Fruit fly (Drosophila melanogaster) whole organism, embryonic: ENCODE results near the gene CG11085.

Experiments
- Atf3 ChIP-seq: fragments of 200-800 bp; sonication (Bioruptor generic); optimal IDR thresholded peaks from 3 replicates; lab custom pipeline; 2016; ENCODE audit warnings: missing biosample characterization, missing genetic modification characterization
- BtbVII ChIP-seq: fragments of 200-800 bp; sonication (Bioruptor generic); optimal IDR thresholded peaks from 3 replicates; lab custom pipeline; 2017; ENCODE audit warnings: missing biosample characterization, mild to moderate bottlenecking, missing genetic modification characterization
- Bteb2 ChIP-seq: fragments of 200-800 bp; sonication (Bioruptor generic); optimal IDR thresholded peaks from 2 replicates; lab custom pipeline; 2016; ENCODE audit warnings: missing biosample characterization, missing genetic modification characterization
- CG1024 ChIP-seq: fragments of 200-800 bp; sonication (Bioruptor generic); IDR thresholded peaks from 2 replicates; pipeline ENCODE4 v1.3.6; 2022; ENCODE audit warnings: missing biosample characterization, missing genetic modification characterization
- CG11560 ChIP-seq: fragments of 200-800 bp; sonication (Bioruptor generic); IDR thresholded peaks from 3 replicates; pipeline ENCODE4 v1.3.6; 2022; ENCODE audit warnings: missing biosample characterization, missing genetic modification characterization
- CG1233 ChIP-seq: fragments of 200-800 bp; sonication (Bioruptor generic); optimal IDR thresholded peaks from 4 replicates; lab custom pipeline; 2018; ENCODE audit warnings: missing biosample characterization, mild to moderate bottlenecking, missing genetic modification characterization
- CG12659 ChIP-seq: fragments of 200-800 bp; sonication (Bioruptor generic); optimal IDR thresholded peaks from 3 replicates; lab custom pipeline; 2017; ENCODE audit warnings: mild to moderate bottlenecking, missing biosample characterization, missing genetic modification reagents, missing genetic modification characterization
- CG13123 ChIP-seq: fragments of 200-800 bp; sonication (Bioruptor generic); optimal IDR thresholded peaks from 2 replicates; lab custom pipeline; 2016; ENCODE audit warnings: missing biosample characterization, missing genetic modification characterization
- CG13624 ChIP-seq: fragments of 200-800 bp; sonication (Bioruptor generic); optimal IDR thresholded peaks from 2 replicates; lab custom pipeline; 2016; ENCODE audit warnings: missing biosample characterization, missing genetic modification characterization
- CG14014 ChIP-seq: fragments of 200-800 bp; sonication (Bioruptor generic); IDR thresholded peaks from 2 replicates; pipeline ENCODE4 v1.3.6; 2022; ENCODE audit warnings: missing biosample characterization, missing genetic modification characterization
- CG15269 ChIP-seq: fragments of 200-800 bp; sonication (Bioruptor generic); optimal IDR thresholded peaks from 2 replicates; lab custom pipeline; 2018; ENCODE audit warnings: missing biosample characterization, mild to moderate bottlenecking, missing genetic modification characterization, moderate library complexity
- CG1602 ChIP-seq: fragments of 200-800 bp; sonication (Bioruptor generic); optimal IDR thresholded peaks from 3 replicates; lab custom pipeline; 2016; ENCODE audit warnings: missing biosample characterization, missing genetic modification characterization
- CG18619 ChIP-seq: fragments of 200-800 bp; sonication (Bioruptor generic); optimal IDR thresholded peaks from 3 replicates; lab custom pipeline; 2017; ENCODE audit warnings: missing biosample characterization, mild to moderate bottlenecking, missing genetic modification characterization
- CG18764 ChIP-seq: fragments of 200-800 bp; sonication (Bioruptor generic); optimal IDR thresholded peaks from 3 replicates; lab custom pipeline; 2016; ENCODE audit warnings: missing biosample characterization, missing genetic modification characterization
- CG2712 ChIP-seq: fragments of 200-800 bp; optimal IDR thresholded peaks from 3 replicates; lab custom pipeline; 2019; ENCODE audit warnings: missing biosample characterization, mild to moderate bottlenecking, missing genetic modification characterization, moderate library complexity
- CG30403 ChIP-seq: fragments of 200-800 bp; sonication (Bioruptor generic); optimal IDR thresholded peaks from 3 replicates; lab custom pipeline; 2016; ENCODE audit warnings: missing biosample characterization, missing genetic modification characterization
- CG3281 ChIP-seq: fragments of 200-800 bp; sonication (Bioruptor generic); optimal IDR thresholded peaks from 3 replicates; lab custom pipeline; 2017; ENCODE audit warnings: missing biosample characterization, mild to moderate bottlenecking, missing genetic modification characterization
- CG4820 ChIP-seq: fragments of 200-800 bp; sonication (Bioruptor generic); optimal IDR thresholded peaks from 3 replicates; lab custom pipeline; 2016; ENCODE audit warnings: missing biosample characterization, missing genetic modification characterization
- CG6791 ChIP-seq: fragments of 200-800 bp; sonication (Bioruptor generic); IDR thresholded peaks from 3 replicates; pipeline ENCODE4 v1.3.6; 2022; ENCODE audit warnings: missing biosample characterization, missing genetic modification characterization; ENCODE audit not compliant: partially characterized antibody
- CG8388 ChIP-seq: fragments of 200-800 bp; sonication (Bioruptor generic); optimal IDR thresholded peaks from 2 replicates; lab custom pipeline; 2019; ENCODE audit warnings: missing biosample characterization, mild to moderate bottlenecking, missing genetic modification characterization, moderate library complexity
- CG9437 ChIP-seq: fragments of 200-800 bp; sonication (Bioruptor generic); optimal IDR thresholded peaks from 2 replicates; lab custom pipeline; 2018; ENCODE audit warnings: missing biosample characterization, mild to moderate bottlenecking, missing genetic modification characterization
- Fer1 ChIP-seq: fragments of 200-800 bp; sonication (Bioruptor generic); optimal IDR thresholded peaks from 2 replicates; lab custom pipeline; 2017; ENCODE audit warnings: missing biosample characterization, mild to moderate bottlenecking, missing genetic modification characterization
- HLHmδ ChIP-seq: fragments of 200-800 bp; sonication (Bioruptor generic); optimal IDR thresholded peaks from 2 replicates; lab custom pipeline; 2018; ENCODE audit warnings: missing biosample characterization, mild to moderate bottlenecking, missing genetic modification characterization, moderate library complexity
- Hand ChIP-seq: fragments of 200-800 bp; sonication (Bioruptor generic); optimal IDR thresholded peaks from 2 replicates; lab custom pipeline; 2017; ENCODE audit warnings: mild to moderate bottlenecking, missing biosample characterization, missing genetic modification reagents, missing genetic modification characterization
- Hmr ChIP-seq: fragments of 200-800 bp; sonication (Bioruptor generic); optimal IDR thresholded peaks from 3 replicates; lab custom pipeline; 2017; ENCODE audit warnings: mild to moderate bottlenecking, missing biosample characterization, missing genetic modification reagents, missing genetic modification characterization
- Hsf ChIP-seq: fragments of 200-800 bp; sonication (Bioruptor generic); optimal IDR thresholded peaks from 3 replicates; lab custom pipeline; 2016; ENCODE audit warnings: missing biosample characterization, missing genetic modification characterization
- Lim3 ChIP-seq: fragments of 200-800 bp; sonication (Bioruptor generic); IDR thresholded peaks from 2 replicates; pipeline ENCODE4 v1.3.6; 2022; ENCODE audit warnings: missing biosample characterization, missing genetic modification characterization
- Max ChIP-seq: fragments of 200-800 bp; sonication (Bioruptor generic); optimal IDR thresholded peaks from 2 replicates; lab custom pipeline; 2016; ENCODE audit warnings: missing biosample characterization, mild to moderate bottlenecking, missing genetic modification characterization
- Nf-YB ChIP-seq: fragments of 200-800 bp; sonication (Bioruptor generic); optimal IDR thresholded peaks from 3 replicates; lab custom pipeline; 2019; ENCODE audit warnings: missing biosample characterization, mild to moderate bottlenecking, missing genetic modification characterization, moderate library complexity
- Pdp1 ChIP-seq, 2 experiments: fragments of 200-800 bp; sonication (Bioruptor generic); optimal IDR thresholded peaks; 3 replicates each; lab custom pipeline; 2016; ENCODE audit warnings: missing biosample characterization in 2 of 2, missing genetic modification characterization in 2 of 2, mild to moderate bottlenecking in 1 of 2, moderate library complexity in 1 of 2
- Sox100B ChIP-seq: fragments of 200-800 bp; sonication (Bioruptor generic); optimal IDR thresholded peaks from 3 replicates; lab custom pipeline; 2018; ENCODE audit warnings: missing biosample characterization, mild to moderate bottlenecking, missing genetic modification characterization
- YL-1 ChIP-seq: fragments of 200-800 bp; sonication (Bioruptor generic); optimal IDR thresholded peaks from 3 replicates; lab custom pipeline; 2017; ENCODE audit warnings: missing biosample characterization, mild to moderate bottlenecking, missing genetic modification characterization
- cato ChIP-seq: fragments of 200-800 bp; sonication (Bioruptor generic); optimal IDR thresholded peaks from 2 replicates; lab custom pipeline; 2016; ENCODE audit warnings: missing biosample characterization, missing genetic modification characterization, borderline replicate concordance
- cg ChIP-seq: fragments of 200-800 bp; sonication (Bioruptor generic); optimal IDR thresholded peaks from 3 replicates; lab custom pipeline; 2019; ENCODE audit warnings: missing biosample characterization, mild to moderate bottlenecking, missing genetic modification characterization, moderate library complexity
- chif ChIP-seq, 2 experiments: fragments of 200-800 bp; sonication (Bioruptor generic); optimal IDR thresholded peaks; 3 replicates each; lab custom pipeline; 2016; ENCODE audit warnings: missing biosample characterization in 2 of 2, missing genetic modification characterization in 2 of 2
- chn ChIP-seq: fragments of 200-800 bp; sonication (Bioruptor generic); optimal IDR thresholded peaks from 2 replicates; lab custom pipeline; 2016; ENCODE audit warnings: missing biosample characterization, missing genetic modification characterization
- disco-r ChIP-seq: fragments of 200-800 bp; sonication (Bioruptor generic); optimal IDR thresholded peaks from 2 replicates; lab custom pipeline; 2016; ENCODE audit warnings: missing biosample characterization, missing genetic modification characterization
- emc ChIP-seq: fragments of 200-800 bp; sonication (Bioruptor generic); optimal IDR thresholded peaks from 2 replicates; lab custom pipeline; 2016; ENCODE audit warnings: missing biosample characterization, missing genetic modification characterization
- gcm ChIP-seq: fragments of 200-800 bp; sonication (Bioruptor generic); optimal IDR thresholded peaks from 2 replicates; lab custom pipeline; 2019; ENCODE audit warnings: missing biosample characterization, mild to moderate bottlenecking, missing genetic modification characterization, moderate library complexity
- ind ChIP-seq: fragments of 200-800 bp; sonication (Bioruptor generic); optimal IDR thresholded peaks from 3 replicates; lab custom pipeline; 2016; ENCODE audit warnings: missing biosample characterization, missing genetic modification characterization
- klu ChIP-seq: fragments of 200-800 bp; sonication (Bioruptor generic); IDR thresholded peaks from 2 replicates; pipeline ENCODE4 v1.3.6; 2022; ENCODE audit warnings: missing biosample characterization, missing genetic modification characterization
- lmd ChIP-seq: fragments of 200-800 bp; sonication (Bioruptor generic); IDR thresholded peaks from 2 replicates; pipeline ENCODE4 v1.3.6; 2022; ENCODE audit warnings: missing biosample characterization, missing genetic modification characterization
- lola ChIP-seq, 3 experiments: fragments of >200 bp in 2 of 3; fragments of 200-800 bp in 1 of 3; sonication (Bioruptor generic) in 1 of 3; optimal IDR thresholded peaks; 2 replicates each; lab custom pipeline; 2017 to 2019; ENCODE audit warnings: missing biosample characterization in 3 of 3, missing genetic modification characterization in 3 of 3, mild to moderate bottlenecking in 1 of 3, moderate library complexity in 1 of 3
- p53 ChIP-seq: fragments of 200-800 bp; sonication (Bioruptor generic); optimal IDR thresholded peaks from 2 replicates; lab custom pipeline; 2016; ENCODE audit warnings: missing biosample characterization, missing genetic modification characterization
- sens ChIP-seq: fragments of 200-800 bp; sonication (Bioruptor generic); peaks from one replicate; lab custom pipeline; 2016; ENCODE audit warnings: missing biosample characterization, missing genetic modification characterization
- tna ChIP-seq: fragments of 200-800 bp; sonication (Bioruptor generic); IDR thresholded peaks from 2 replicates; pipeline ENCODE4 v1.3.6; 2022; ENCODE audit warnings: missing biosample characterization, missing genetic modification characterization; ENCODE audit not compliant: partially characterized antibody
- tx ChIP-seq: fragments of 200-800 bp; sonication (Bioruptor generic); optimal IDR thresholded peaks from 2 replicates; lab custom pipeline; 2016; ENCODE audit warnings: missing biosample characterization, missing genetic modification characterization
- z ChIP-seq: fragments of 200-800 bp; sonication (Bioruptor generic); IDR thresholded peaks from 3 replicates; pipeline ENCODE4 v1.3.6; 2022; ENCODE audit warnings: missing biosample characterization, missing genetic modification characterization

The CG11085 gene

DNA sequence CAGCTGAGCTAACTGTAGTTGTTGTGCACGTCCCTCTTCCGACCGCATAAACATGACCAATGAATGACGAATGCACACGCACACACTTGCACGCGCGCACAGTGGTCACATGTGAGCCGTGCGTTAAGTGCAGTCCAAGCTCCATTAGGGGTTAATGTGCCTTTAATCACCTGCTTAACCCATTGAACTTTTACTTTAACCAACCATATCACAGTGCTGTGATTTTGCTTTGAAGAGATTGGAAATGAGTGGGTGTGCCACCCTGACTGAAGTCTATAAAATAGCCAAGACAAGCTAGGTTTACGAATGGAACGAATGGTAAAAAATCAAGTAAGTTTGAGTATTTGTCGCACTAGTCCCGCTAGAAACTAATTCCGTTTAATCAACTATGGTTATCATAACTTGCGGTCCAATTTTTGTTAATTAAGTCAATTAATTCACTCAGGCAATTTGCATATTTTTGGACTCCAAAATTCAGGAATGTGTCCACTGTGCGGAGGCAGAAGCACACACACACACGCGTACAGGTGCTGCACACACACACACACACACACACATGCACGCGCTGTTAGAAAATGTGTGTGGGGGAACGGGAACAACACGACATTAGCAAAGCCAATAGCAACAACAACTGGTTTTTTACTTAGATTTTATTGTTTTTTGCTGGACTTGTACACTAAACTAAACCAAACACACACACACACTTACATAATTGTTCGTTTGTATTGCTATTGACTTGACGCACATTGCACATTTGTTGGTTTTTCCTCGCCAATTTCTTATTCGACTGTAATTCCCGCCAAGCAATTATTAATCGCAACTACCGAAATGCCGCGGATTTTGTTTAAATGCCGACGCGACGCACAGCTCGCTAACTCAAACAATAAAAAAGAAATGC lies 24.6 kb upstream of the CG11085 start (continued):
- TF ChIP-seq Atf3 (GFP tag; lab: Kevin White, UChicago), result peak; percentile 43
- TF ChIP-seq disco-r, result peak; percentile 52
- TF ChIP-seq emc (GFP tag; lab: Kevin White, UChicago), result no peak
- peak; percentile 29 for TF ChIP-seq CG3281 (GFP tag; lab: Kevin White, UChicago)
- TF ChIP-seq Hsf (GFP tag; lab: Kevin White, UChicago), result peak; percentile 51
- TF ChIP-seq tx (GFP tag; lab: Kevin White, UChicago), result peak; percentile 32
- TF ChIP-seq gcm, result peak; percentile 41
- TF ChIP-seq Nf-YB (GFP tag; lab: Kevin White, UChicago), result peak; percentile 46
- no peak for TF ChIP-seq Lim3 (GFP tag; lab: Robert Waterston, UW)
- TF ChIP-seq CG4820 (GFP tag; lab: Kevin White, UChicago), result peak; percentile 43
- TF ChIP-seq CG18764 (GFP tag; lab: Kevin White, UChicago), result no peak
- peak; percentile 31 for TF ChIP-seq Bteb2 (GFP tag; lab: Kevin White, UChicago)
- TF ChIP-seq CG9437 (GFP tag; lab: Kevin White, UChicago), result peak; percentile 45
- TF ChIP-seq CG30403 (GFP tag; lab: Kevin White, UChicago), result peak; percentile 70
- peak; percentile 45 for TF ChIP-seq CG18619 (GFP tag; lab: Kevin White, UChicago)
- TF ChIP-seq CG14014 (GFP tag; lab: Robert Waterston, UW), result 0 out of 2 replicates have a peak, but pooled peaks have one; percentile 12
- TF ChIP-seq p53 (GFP tag; lab: Kevin White, UChicago), result peak; percentile 53
- TF ChIP-seq klu (GFP tag; lab: Robert Waterston, UW), result no peak
- TF ChIP-seq CG2712 (tag; lab: Kevin White, UChicago), result peak; percentile 43
- TF ChIP-seq Max, result no peak
- peak; percentile 27 for TF ChIP-seq CG13123 (GFP tag; lab: Kevin White, UChicago)
- peak; percentile 66 for TF ChIP-seq CG1233 (GFP tag; lab: Kevin White, UChicago)
- TF ChIP-seq YL-1 (GFP tag; lab: Kevin White, UChicago), result no peak
- TF ChIP-seq ind (GFP tag; lab: Kevin White, UChicago), result peak; percentile 43
- peak; percentile 77 for TF ChIP-seq Sox100B
- peak; percentile 16 for TF ChIP-seq BtbVII
- peak; percentile 26 for TF ChIP-seq HLHmδ (GFP tag; lab: Kevin White, UChicago)
- peak; percentile 39 for TF ChIP-seq CG8388 (GFP tag; lab: Kevin White, UChicago)
- peak; percentile 13 for TF ChIP-seq chn
- no peak for TF ChIP-seq CG11560 (tag; lab: Robert Waterston, UW)
- peak; percentile 96 for TF ChIP-seq cg (GFP tag; lab: Kevin White, UChicago)
- no peak for TF ChIP-seq Hmr (GFP tag; lab: Kevin White, UChicago)
- peak; percentile 10 for TF ChIP-seq cato (GFP tag; lab: Kevin White, UChicago)
- peak; percentile 22 for TF ChIP-seq CG1602 (GFP tag; lab: Kevin White, UChicago)
- TF ChIP-seq tna, result no peak
- TF ChIP-seq chif (GFP tag; optimal IDR thresholded peaks at IDR 0.05; lab: Kevin White, UChicago), result peak; percentile 31 to 55
- no peak for TF ChIP-seq z (GFP tag; lab: Robert Waterston, UW)
- no peak for TF ChIP-seq Hand (GFP tag; lab: Kevin White, UChicago)
- no peak for TF ChIP-seq lmd (GFP tag; lab: Robert Waterston, UW)
- no peak for TF ChIP-seq CG6791 (GFP tag; lab: Robert Waterston, UW)
- peak; percentile 12 for TF ChIP-seq CG13624 (GFP tag; lab: Kevin White, UChicago)
- TF ChIP-seq CG1024, result 0 out of 2 replicates have a peak, but pooled peaks have one; percentile 5
- TF ChIP-seq CG15269 (tag; lab: Kevin White, UChicago), result peak; percentile 57
- TF ChIP-seq Pdp1 (GFP tag; optimal IDR thresholded peaks at IDR 0.05; lab: Kevin White, UChicago), result peak in 1 of 2 experiments; percentile 56
- peak; percentile 11 for TF ChIP-seq CG12659
- peak in 1 of 3 experiments; percentile 68 for TF ChIP-seq lola (GFP tag; optimal IDR thresholded peaks at IDR 0.05; lab: Kevin White, UChicago)
- peak; percentile 93 for TF ChIP-seq sens (GFP tag; lab: Kevin White, UChicago)
- peak; percentile 14 for TF ChIP-seq Fer1 (GFP tag; lab: Kevin White, UChicago)
